Worm (Caenorhabditis elegans) whole organism, L4 larva: ENCODE data around the gene tra-1.

Experiments
- F44E2.7 ChIP-seq: fragments of 200-800 bp; sonication (Bioruptor generic); IDR thresholded peaks from 2 replicates; pipeline ENCODE4 v2.1.2; 2022; ENCODE audit warnings: missing genetic modification characterization, missing compliant biosample characterization
- R02D3.7 ChIP-seq: fragments of 150-350 bp; sonication (generic microtip); optimal IDR thresholded peaks from 3 replicates; lab custom pipeline; 2014; ENCODE audit warnings: missing biosample characterization, missing genetic modification characterization
- T26A8.4 ChIP-seq: fragments of 200-800 bp; sonication (Bioruptor generic); IDR thresholded peaks from 2 replicates; pipeline ENCODE4 v1.3.6; 2022; ENCODE audit warnings: missing genetic modification characterization, missing compliant biosample characterization
- Y105C5A.15 ChIP-seq: fragments of 200-800 bp; sonication (Bioruptor generic); IDR thresholded peaks from 2 replicates; pipeline ENCODE4 v1.3.6; 2022; ENCODE audit warnings: missing genetic modification characterization, missing compliant biosample characterization
- Y48G9A.11 ChIP-seq: fragments of 200-800 bp; sonication (Bioruptor generic); IDR thresholded peaks from 2 replicates; pipeline ENCODE4 v1.3.6; 2022; ENCODE audit warnings: missing genetic modification reagents, missing genetic modification characterization, missing compliant biosample characterization
- Y5F2A.4 ChIP-seq: fragments of 200-800 bp; sonication (Bioruptor generic); optimal IDR thresholded peaks from 2 replicates; lab custom pipeline; 2018; ENCODE audit warnings: mild to moderate bottlenecking, missing genetic modification characterization, missing compliant biosample characterization
- Y75B8A.6 ChIP-seq: fragments of 200-800 bp; sonication (Bioruptor generic); IDR thresholded peaks from 2 replicates; pipeline ENCODE4 v1.3.6; 2022; ENCODE audit warnings: missing genetic modification reagents, missing genetic modification characterization, missing compliant biosample characterization
- ZK337.2 ChIP-seq: fragments of 200-800 bp; sonication (Bioruptor generic); IDR thresholded peaks from 2 replicates; pipeline ENCODE4 v1.3.6; 2022; ENCODE audit warnings: missing genetic modification reagents, missing genetic modification characterization, missing compliant biosample characterization
- aha-1 ChIP-seq: fragments of 150-350 bp; peaks from one replicate; lab custom pipeline; 2014; ENCODE audit warnings: missing biosample characterization, missing genetic modification characterization
- arid-1 ChIP-seq: fragments of 200-800 bp; sonication (Bioruptor generic); conservative IDR thresholded peaks from 2 replicates; pipeline ENCODE4 v1.3.6; 2022; ENCODE audit warnings: missing genetic modification reagents, missing genetic modification characterization, missing compliant biosample characterization
- ceh-20 ChIP-seq: fragments of 200-800 bp; sonication (Bioruptor generic); IDR thresholded peaks from 2 replicates; pipeline ENCODE4 v1.3.6; 2022; ENCODE audit warnings: missing genetic modification reagents, missing genetic modification characterization, missing compliant biosample characterization
- ceh-32 ChIP-seq: sonication (generic microtip); optimal IDR thresholded peaks from 2 replicates; lab custom pipeline; 2016; ENCODE audit warnings: mild to moderate bottlenecking, missing genetic modification characterization, missing compliant biosample characterization; ENCODE audit not compliant: poor library complexity
- ceh-62 ChIP-seq: sonication (generic microtip); optimal IDR thresholded peaks from 2 replicates; lab custom pipeline; 2017; ENCODE audit warnings: missing biosample characterization, missing genetic modification characterization
- daf-16 ChIP-seq, 3 experiments: sonication (generic microtip); optimal IDR thresholded peaks; 2 replicates each; lab custom pipeline; 2016 to 2017; ENCODE audit warnings: missing genetic modification characterization in 3 of 3, missing genetic modification reagents in 3 of 3, mild to moderate bottlenecking in 2 of 3, missing compliant biosample characterization in 2 of 3, missing biosample characterization in 1 of 3, moderate library complexity in 1 of 3
- daf-19 ChIP-seq: fragments of 200-800 bp; sonication (Bioruptor generic); conservative IDR thresholded peaks from 2 replicates; pipeline ENCODE4 v1.3.6; 2022; ENCODE audit warnings: missing genetic modification characterization, missing compliant biosample characterization
- dmd-6 ChIP-seq: fragments of 200-800 bp; sonication (Bioruptor generic); IDR thresholded peaks from 2 replicates; pipeline ENCODE4 v1.3.6; 2022; ENCODE audit warnings: missing genetic modification reagents, missing genetic modification characterization, missing compliant biosample characterization
- dmd-9 ChIP-seq: fragments of 200-800 bp; sonication (Bioruptor generic); IDR thresholded peaks from 2 replicates; pipeline ENCODE4 v1.3.6; 2022; ENCODE audit warnings: missing genetic modification reagents, missing genetic modification characterization, missing compliant biosample characterization
- dve-1 ChIP-seq: sonication (generic microtip); optimal IDR thresholded peaks from 2 replicates; lab custom pipeline; 2017; ENCODE audit warnings: antibody characterized with exemption, mild to moderate bottlenecking, missing genetic modification characterization, missing compliant biosample characterization; ENCODE audit not compliant: insufficient read depth
- gei-8 ChIP-seq: fragments of 200-800 bp; sonication (Bioruptor generic); optimal IDR thresholded peaks from 2 replicates; lab custom pipeline; 2018; ENCODE audit warnings: mild to moderate bottlenecking, missing genetic modification characterization, missing compliant biosample characterization
- hif-1 ChIP-seq, 2 experiments: sonication (generic microtip); optimal IDR thresholded peaks; 2 replicates each; lab custom pipeline; 2016 to 2017; ENCODE audit warnings: missing compliant biosample characterization in 2 of 2, missing genetic modification characterization in 2 of 2, missing genetic modification reagents in 2 of 2, missing genotype in 2 of 2, mild to moderate bottlenecking in 1 of 2
- hlh-11 ChIP-seq: fragments of 200-800 bp; sonication (Bioruptor generic); optimal IDR thresholded peaks from 2 replicates; lab custom pipeline; 2018; ENCODE audit warnings: mild to moderate bottlenecking, missing genetic modification characterization, missing compliant biosample characterization
- hlh-30 ChIP-seq: sonication (generic microtip); optimal IDR thresholded peaks from 2 replicates; lab custom pipeline; 2017; ENCODE audit warnings: antibody characterized with exemption, mild to moderate bottlenecking, missing genetic modification characterization, missing compliant biosample characterization; ENCODE audit not compliant: insufficient read depth
- jun-1 ChIP-seq: fragments of 150-350 bp; optimal IDR thresholded peaks from 2 replicates; lab custom pipeline; 2014; ENCODE audit warnings: missing biosample characterization, missing genetic modification reagents, missing genetic modification characterization
- lin-1 ChIP-seq: fragments of 200-800 bp; sonication (Bioruptor generic); IDR thresholded peaks from 2 replicates; pipeline ENCODE4 v1.3.6; 2022; ENCODE audit warnings: missing genetic modification reagents, missing genetic modification characterization, missing compliant biosample characterization
- lin-39 ChIP-seq: fragments of 150-350 bp; optimal IDR thresholded peaks from 2 replicates; lab custom pipeline; 2014; ENCODE audit warnings: missing biosample characterization, missing genetic modification reagents, missing genetic modification characterization
- lsy-2 ChIP-seq, 2 experiments: fragments of 150-350 bp in 1 of 2; sonication (generic microtip) in 1 of 2; optimal IDR thresholded peaks; 2 replicates each; lab custom pipeline; 2014 to 2017; ENCODE audit warnings: missing biosample characterization in 2 of 2, missing genetic modification characterization in 2 of 2
- mdl-1 ChIP-seq, 2 experiments: fragments of 150-350 bp in 1 of 2; sonication (generic microtip) in 1 of 2; optimal IDR thresholded peaks; 2 replicates each; lab custom pipeline; 2014 to 2017; ENCODE audit warnings: missing biosample characterization in 2 of 2, missing genetic modification characterization in 2 of 2
- mdt-29 ChIP-seq: fragments of 200-800 bp; sonication (Bioruptor generic); IDR thresholded peaks from 2 replicates; pipeline ENCODE4 v1.3.6; 2022; ENCODE audit warnings: missing genetic modification reagents, missing genetic modification characterization, missing compliant biosample characterization
- mes-2 ChIP-seq: sonication (generic microtip); optimal IDR thresholded peaks from 2 replicates; lab custom pipeline; 2016; ENCODE audit warnings: missing genotype, mild to moderate bottlenecking, missing genetic modification characterization, missing compliant biosample characterization; ENCODE audit not compliant: poor library complexity, severe bottlenecking
- nhr-10 ChIP-seq: fragments of 150-350 bp; optimal IDR thresholded peaks from 2 replicates; lab custom pipeline; 2014; ENCODE audit warnings: missing biosample characterization, missing genetic modification characterization
- nhr-102 ChIP-seq: sonication (generic microtip); optimal IDR thresholded peaks from 2 replicates; lab custom pipeline; 2016; ENCODE audit warnings: mild to moderate bottlenecking, missing genetic modification characterization, moderate library complexity, missing compliant biosample characterization
- nhr-11 ChIP-seq: fragments of 150-350 bp; optimal IDR thresholded peaks from 2 replicates; lab custom pipeline; 2014; ENCODE audit warnings: missing biosample characterization, missing genetic modification characterization
- nhr-28 ChIP-seq: fragments of 150-350 bp; optimal IDR thresholded peaks from 2 replicates; lab custom pipeline; 2014; ENCODE audit warnings: missing biosample characterization, missing genetic modification characterization
- nhr-42 ChIP-seq: fragments of 200-800 bp; sonication (Bioruptor generic); IDR thresholded peaks from 2 replicates; pipeline ENCODE4 v1.3.6; 2022; ENCODE audit warnings: missing genetic modification characterization, missing compliant biosample characterization
- pha-4 ChIP-seq, 2 experiments: fragments of 150-350 bp in 1 of 2; fragments of 200-800 bp in 1 of 2; sonication (Bioruptor generic) in 1 of 2; IDR thresholded peaks in 1 of 2; optimal IDR thresholded peaks in 1 of 2; 2 replicates each; pipeline versions ENCODE4 v1.3.6 to Lab custom; 2014 to 2022; ENCODE audit warnings: missing genetic modification characterization in 2 of 2, missing genetic modification reagents in 2 of 2, missing biosample characterization in 1 of 2, missing compliant biosample characterization in 1 of 2
- pqm-1 ChIP-seq: sonication (generic microtip); optimal IDR thresholded peaks from 2 replicates; lab custom pipeline; 2017; ENCODE audit warnings: missing biosample characterization, missing genetic modification characterization
- rbr-2 ChIP-seq: sonication (generic microtip); optimal IDR thresholded peaks from 2 replicates; lab custom pipeline; 2016; ENCODE audit warnings: missing genotype, missing genetic modification characterization, missing compliant biosample characterization
- saeg-2 ChIP-seq: fragments of 200-800 bp; sonication (Bioruptor generic); IDR thresholded peaks from 2 replicates; pipeline ENCODE4 v1.3.6; 2022; ENCODE audit warnings: missing genetic modification reagents, missing genetic modification characterization, missing compliant biosample characterization
- set-16 ChIP-seq: fragments of 200-800 bp; sonication (Bioruptor generic); IDR thresholded peaks from 2 replicates; pipeline ENCODE4 v1.3.6; 2022; ENCODE audit warnings: missing genetic modification reagents, missing genetic modification characterization, missing compliant biosample characterization
- spr-3 ChIP-seq: fragments of 200-800 bp; sonication (Bioruptor generic); optimal IDR thresholded peaks from 2 replicates; lab custom pipeline; 2018; ENCODE audit warnings: mild to moderate bottlenecking, missing genetic modification characterization, missing compliant biosample characterization
- tra-1 ChIP-seq: fragments of 200-800 bp; sonication (Bioruptor generic); IDR thresholded peaks from 2 replicates; pipeline ENCODE4 v1.3.6; 2022; ENCODE audit warnings: missing genetic modification reagents, missing genetic modification characterization, missing compliant biosample characterization
- vab-7 ChIP-seq: fragments of 200-800 bp; sonication (Bioruptor generic); IDR thresholded peaks from 2 replicates; pipeline ENCODE4 v1.3.6; 2022; ENCODE audit warnings: missing genetic modification reagents, missing genetic modification characterization, missing compliant biosample characterization
- zfp-3 ChIP-seq: fragments of 200-800 bp; sonication (Bioruptor generic); conservative IDR thresholded peaks from 2 replicates; pipeline ENCODE4 v1.3.6; 2022; ENCODE audit warnings: missing genetic modification reagents, missing genetic modification characterization, missing compliant biosample characterization
- zip-11 ChIP-seq: fragments of 200-800 bp; sonication (Bioruptor generic); IDR thresholded peaks from 2 replicates; pipeline ENCODE4 v1.3.6; 2022; ENCODE audit warnings: missing genetic modification characterization, missing compliant biosample characterization
- ztf-7 ChIP-seq: fragments of 150-350 bp; optimal IDR thresholded peaks from 2 replicates; lab custom pipeline; 2014; ENCODE audit warnings: missing biosample characterization, missing genetic modification characterization

The tra-1 gene

ce11 chrIII:11194123-11194522, 878 bp downstream of the tra-1 start:
- TF ChIP-seq aha-1 (tag; lab: Kevin White, UChicago) (peak; percentile 19), F44E2.7 (GFP tag; lab: Robert Waterston, UW) (peak; percentile 6; the same call in 1 of the 2 replicates), lin-39 (no peak)

ce11 chrIII:11193251-11193650, 1.8 kb downstream of the tra-1 start:
- TF ChIP-seq zip-11 (no peak), dve-1 (tag; lab: Kevin White, UChicago) (peak; percentile 55), daf-16 (GFP tag; optimal IDR thresholded peaks at IDR 0.05; lab: Kevin White, UChicago) (no peak), daf-16 (tag; optimal IDR thresholded peaks at IDR 0.05; lab: Kevin White, UChicago) (peak; percentile 72), tra-1 (GFP tag; lab: Robert Waterston, UW) (0 out of 2 replicates have a peak, but pooled peaks have one; percentile 27), pha-4 (GFP tag; IDR thresholded peaks at IDR 0.05; lab: Robert Waterston, UW) (0 out of 2 replicates have a peak, but pooled peaks have one; percentile 7), pha-4 (tag; optimal IDR thresholded peaks at IDR 0.05; lab: Kevin White, UChicago) (no peak), hlh-30 (tag; lab: Kevin White, UChicago) (no peak), mes-2 (peak; percentile 16), pqm-1 (tag; lab: Kevin White, UChicago) (peak; percentile 29), ceh-20 (GFP tag; lab: Robert Waterston, UW) (no peak), hlh-11 (tag; lab: Kevin White, UChicago) (peak; percentile 31), mdt-29 (no peak), nhr-28 (tag; lab: Kevin White, UChicago) (peak; percentile 47), ZK337.2 (GFP tag; lab: Robert Waterston, UW) (no peak), R02D3.7 (tag; lab: Kevin White, UChicago) (no peak), nhr-10 (tag; lab: Kevin White, UChicago) (no peak)

ce11 chrIII:11188132-11188531, 6.9 kb downstream of the tra-1 start:
- TF ChIP-seq saeg-2 (GFP tag; lab: Robert Waterston, UW) = no peak
- TF ChIP-seq Y5F2A.4 (GFP tag; lab: Kevin White, UChicago) = no peak
- TF ChIP-seq ceh-62 (tag; lab: Kevin White, UChicago) = no peak
- no peak for TF ChIP-seq arid-1 (GFP tag; lab: Robert Waterston, UW)
- no peak for TF ChIP-seq lin-39
- no peak for TF ChIP-seq hif-1 (tag; optimal IDR thresholded peaks at IDR 0.05; lab: Kevin White, UChicago)
- no peak for TF ChIP-seq gei-8 (GFP tag; lab: Kevin White, UChicago)
- no peak for TF ChIP-seq Y105C5A.15 (GFP tag; lab: Robert Waterston, UW)
- peak; percentile 31; the same call in 1 of the 2 replicates for TF ChIP-seq dmd-6 (GFP tag; lab: Robert Waterston, UW)
- TF ChIP-seq zfp-3 (GFP tag; lab: Robert Waterston, UW) = no peak
- no peak for TF ChIP-seq T26A8.4 (GFP tag; lab: Robert Waterston, UW)
- no peak for TF ChIP-seq daf-19 (GFP tag; lab: Robert Waterston, UW)
- TF ChIP-seq lsy-2 (tag; optimal IDR thresholded peaks at IDR 0.05; lab: Kevin White, UChicago) = no peak
- no peak for TF ChIP-seq spr-3
- no peak for TF ChIP-seq Y75B8A.6 (GFP tag; lab: Robert Waterston, UW)
- TF ChIP-seq mes-2 = no peak
- TF ChIP-seq jun-1 (tag; lab: Kevin White, UChicago) = no peak
- TF ChIP-seq dmd-9 = no peak
- peak; percentile 21; the same call in 1 of the 2 replicates for TF ChIP-seq lin-1 (GFP tag; lab: Robert Waterston, UW)
- no peak for TF ChIP-seq nhr-102
- no peak for TF ChIP-seq ztf-7 (tag; lab: Kevin White, UChicago)
- TF ChIP-seq nhr-28 (tag; lab: Kevin White, UChicago) = peak; percentile 16
- no peak for TF ChIP-seq Y48G9A.11 (GFP tag; lab: Robert Waterston, UW)
- no peak for TF ChIP-seq R02D3.7 (tag; lab: Kevin White, UChicago)
- no peak for TF ChIP-seq nhr-11
- no peak for TF ChIP-seq daf-16 (GFP tag; optimal IDR thresholded peaks at IDR 0.05; lab: Kevin White, UChicago)
- peak; percentile 7 for TF ChIP-seq daf-16 (tag; optimal IDR thresholded peaks at IDR 0.05; lab: Kevin White, UChicago)
- TF ChIP-seq set-16 (GFP tag; lab: Robert Waterston, UW) = 0 out of 2 replicates have a peak, but pooled peaks have one; percentile 12
- no peak for TF ChIP-seq vab-7
- TF ChIP-seq rbr-2 (tag; lab: Kevin White, UChicago) = no peak
- no peak for TF ChIP-seq nhr-42
- TF ChIP-seq ceh-32 (tag; lab: Kevin White, UChicago) = no peak
- TF ChIP-seq pqm-1 (tag; lab: Kevin White, UChicago) = peak; percentile 48
- no peak for TF ChIP-seq mdl-1 (tag; optimal IDR thresholded peaks at IDR 0.05; lab: Kevin White, UChicago)
- TF ChIP-seq mdt-29 = no peak
